Fruit fly (Drosophila melanogaster) whole organism, embryonic: ENCODE data around the gene mbt.

Experiments
- Abd-B ChIP-seq: fragments of 200-800 bp; sonication (Bioruptor generic); optimal IDR thresholded peaks from 2 replicates; lab custom pipeline; 2018; ENCODE audit warnings: missing biosample characterization, mild to moderate bottlenecking, missing genetic modification characterization, moderate library complexity
- Atf3 ChIP-seq: fragments of 200-800 bp; sonication (Bioruptor generic); optimal IDR thresholded peaks from 3 replicates; lab custom pipeline; 2016; ENCODE audit warnings: missing biosample characterization, missing genetic modification characterization
- BEAF-32 ChIP-seq: fragments of 200-800 bp; sonication (Bioruptor generic); optimal IDR thresholded peaks from 3 replicates; lab custom pipeline; 2017; ENCODE audit warnings: missing biosample characterization, missing genetic modification characterization, mild to moderate bottlenecking, moderate library complexity, missing genetic modification reagents
- Bdp1 ChIP-seq: fragments of 200-800 bp; sonication (Bioruptor generic); optimal IDR thresholded peaks from 3 replicates; lab custom pipeline; 2016; ENCODE audit warnings: missing biosample characterization, missing genetic modification characterization
- Bgb ChIP-seq: fragments of 200-800 bp; sonication (Bioruptor generic); IDR thresholded peaks from 2 replicates; pipeline ENCODE4 v1.3.6; 2022; ENCODE audit warnings: missing biosample characterization, missing genetic modification characterization; ENCODE audit not compliant: partially characterized antibody
- CG10209 ChIP-seq: fragments of 200-800 bp; sonication (Bioruptor generic); optimal IDR thresholded peaks from 3 replicates; lab custom pipeline; 2017; ENCODE audit warnings: missing biosample characterization, mild to moderate bottlenecking, missing genetic modification characterization, missing genetic modification reagents
- CG10366 ChIP-seq: fragments of 200-800 bp; sonication (Bioruptor generic); IDR thresholded peaks from 2 replicates; pipeline ENCODE4 v1.3.6; 2022; ENCODE audit warnings: missing biosample characterization, missing genetic modification characterization
- CG10543 ChIP-seq: fragments of 200-800 bp; sonication (Bioruptor generic); optimal IDR thresholded peaks from 3 replicates; lab custom pipeline; 2017; ENCODE audit warnings: missing biosample characterization, mild to moderate bottlenecking, missing genetic modification characterization, moderate library complexity
- CG10654 ChIP-seq: fragments of 200-800 bp; sonication (Bioruptor generic); optimal IDR thresholded peaks from 2 replicates; lab custom pipeline; 2016; ENCODE audit warnings: missing biosample characterization, missing genetic modification characterization
- CG11723 ChIP-seq: fragments of 200-800 bp; sonication (Bioruptor generic); optimal IDR thresholded peaks from 2 replicates; lab custom pipeline; 2017; ENCODE audit warnings: missing biosample characterization, mild to moderate bottlenecking, missing genetic modification characterization
- CG12236 ChIP-seq: fragments of 200-800 bp; sonication (Bioruptor generic); optimal IDR thresholded peaks from 2 replicates; lab custom pipeline; 2016; ENCODE audit warnings: missing biosample characterization, missing genetic modification characterization
- CG12299 ChIP-seq: fragments of 200-800 bp; sonication (Bioruptor generic); optimal IDR thresholded peaks from 2 replicates; lab custom pipeline; 2018; ENCODE audit warnings: missing biosample characterization, mild to moderate bottlenecking, missing genetic modification characterization
- CG13287 ChIP-seq: fragments of 200-800 bp; sonication (Bioruptor generic); IDR thresholded peaks from 2 replicates; pipeline ENCODE4 v1.3.6; 2022; ENCODE audit warnings: missing biosample characterization, missing genetic modification characterization; ENCODE audit not compliant: partially characterized antibody
- CG14860 ChIP-seq: fragments of 200-800 bp; sonication (Bioruptor generic); IDR thresholded peaks from 3 replicates; pipeline ENCODE4 v1.3.6; 2022; ENCODE audit warnings: missing biosample characterization, missing genetic modification characterization; ENCODE audit not compliant: partially characterized antibody
- CG15514 ChIP-seq: fragments of 200-800 bp; sonication (Bioruptor generic); optimal IDR thresholded peaks from 3 replicates; lab custom pipeline; 2017; ENCODE audit warnings: missing biosample characterization, missing genetic modification characterization, mild to moderate bottlenecking, moderate library complexity, missing genetic modification reagents
- CG18476 ChIP-seq: fragments of 200-800 bp; sonication (Bioruptor generic); optimal IDR thresholded peaks from 2 replicates; lab custom pipeline; 2016; ENCODE audit warnings: missing biosample characterization, mild to moderate bottlenecking, missing genetic modification characterization
- CG2116 ChIP-seq: fragments of 200-800 bp; sonication (Bioruptor generic); optimal IDR thresholded peaks from 3 replicates; lab custom pipeline; 2018; ENCODE audit warnings: missing biosample characterization, mild to moderate bottlenecking, missing genetic modification characterization
- CG30431 ChIP-seq: fragments of 200-800 bp; sonication (Bioruptor generic); optimal IDR thresholded peaks from 2 replicates; lab custom pipeline; 2017; ENCODE audit warnings: missing biosample characterization, missing genetic modification characterization
- CG32532 ChIP-seq: fragments of 200-800 bp; sonication (Bioruptor generic); IDR thresholded peaks from 2 replicates; pipeline ENCODE4 v1.3.6; 2022; ENCODE audit warnings: missing biosample characterization, missing genetic modification characterization
- CG33557 ChIP-seq: fragments of 200-800 bp; sonication (Bioruptor generic); optimal IDR thresholded peaks from 2 replicates; lab custom pipeline; 2019; ENCODE audit warnings: missing biosample characterization, mild to moderate bottlenecking, missing genetic modification characterization, moderate library complexity
- CG6683 ChIP-seq: fragments of 200-800 bp; sonication (Bioruptor generic); optimal IDR thresholded peaks from 2 replicates; lab custom pipeline; 2017; ENCODE audit warnings: missing biosample characterization, mild to moderate bottlenecking, missing genetic modification characterization, missing genetic modification reagents
- CG6689 ChIP-seq: fragments of 200-800 bp; sonication (Bioruptor generic); IDR thresholded peaks from 2 replicates; pipeline ENCODE4 v1.3.6; 2022; ENCODE audit warnings: missing biosample characterization, missing genetic modification characterization
- CG9817 ChIP-seq: fragments of 200-800 bp; sonication (Bioruptor generic); optimal IDR thresholded peaks from 2 replicates; lab custom pipeline; 2018; ENCODE audit warnings: missing biosample characterization, mild to moderate bottlenecking, missing genetic modification characterization, moderate library complexity
- CTCF ChIP-seq: fragments of 200-800 bp; sonication (Bioruptor generic); optimal IDR thresholded peaks from 2 replicates; lab custom pipeline; 2017; ENCODE audit warnings: missing biosample characterization, mild to moderate bottlenecking, missing genetic modification characterization, moderate library complexity
- CoRest ChIP-seq: fragments of 200-800 bp; sonication (Bioruptor generic); optimal IDR thresholded peaks from 3 replicates; lab custom pipeline; 2018; ENCODE audit warnings: missing biosample characterization, mild to moderate bottlenecking, missing genetic modification characterization, moderate library complexity
- Fer3 ChIP-seq: fragments of 200-800 bp; sonication (Bioruptor generic); optimal IDR thresholded peaks from 2 replicates; lab custom pipeline; 2018; ENCODE audit warnings: missing biosample characterization, mild to moderate bottlenecking, missing genetic modification characterization, moderate library complexity
- Gug ChIP-seq: fragments of 200-800 bp; sonication (Bioruptor generic); IDR thresholded peaks from 4 replicates; pipeline ENCODE4 v1.3.6; 2022; ENCODE audit warnings: missing biosample characterization, missing genetic modification characterization
- Hey ChIP-seq: fragments of 200-800 bp; sonication (Bioruptor generic); optimal IDR thresholded peaks from 3 replicates; lab custom pipeline; 2018; ENCODE audit warnings: missing biosample characterization, mild to moderate bottlenecking, missing genetic modification characterization
- Hmr ChIP-seq: fragments of 200-800 bp; sonication (Bioruptor generic); optimal IDR thresholded peaks from 3 replicates; lab custom pipeline; 2017; ENCODE audit warnings: mild to moderate bottlenecking, missing biosample characterization, missing genetic modification reagents, missing genetic modification characterization
- NC2β ChIP-seq: fragments of 200-800 bp; sonication (Bioruptor generic); optimal IDR thresholded peaks from 2 replicates; lab custom pipeline; 2016; ENCODE audit warnings: missing biosample characterization, missing genetic modification characterization
- ac ChIP-seq: fragments of 200-800 bp; sonication (Bioruptor generic); optimal IDR thresholded peaks from 3 replicates; lab custom pipeline; 2017; ENCODE audit warnings: missing biosample characterization, mild to moderate bottlenecking, missing genetic modification characterization
- al ChIP-seq: fragments of 200-800 bp; sonication (Bioruptor generic); IDR thresholded peaks from 2 replicates; pipeline ENCODE4 v1.3.6; 2022; ENCODE audit warnings: missing biosample characterization, missing genetic modification characterization
- caup ChIP-seq: fragments of 200-800 bp; sonication (Bioruptor generic); optimal IDR thresholded peaks from 3 replicates; lab custom pipeline; 2017; ENCODE audit warnings: missing biosample characterization, mild to moderate bottlenecking, missing genetic modification characterization, moderate library complexity; ENCODE audit not compliant: severe bottlenecking
- crp ChIP-seq, 2 experiments: fragments of 200-800 bp; sonication (Bioruptor generic); optimal IDR thresholded peaks; 2 replicates in 1 of 2; 3 replicates in 1 of 2; lab custom pipeline; 2017; ENCODE audit warnings: missing biosample characterization in 2 of 2, missing genetic modification characterization in 2 of 2, mild to moderate bottlenecking in 1 of 2, moderate library complexity in 1 of 2
- dimm ChIP-seq: fragments of 200-800 bp; sonication (Bioruptor generic); IDR thresholded peaks from 2 replicates; pipeline ENCODE4 v1.3.6; 2022; ENCODE audit warnings: missing biosample characterization, missing genetic modification characterization
- fu2 ChIP-seq: fragments of 200-800 bp; sonication (Bioruptor generic); optimal IDR thresholded peaks from 2 replicates; lab custom pipeline; 2016; ENCODE audit warnings: missing biosample characterization, missing genetic modification characterization
- jumu ChIP-seq: fragments of 200-800 bp; sonication (Bioruptor generic); optimal IDR thresholded peaks from 3 replicates; lab custom pipeline; 2016; ENCODE audit warnings: missing biosample characterization, missing genetic modification characterization
- klu ChIP-seq: fragments of 200-800 bp; sonication (Bioruptor generic); IDR thresholded peaks from 2 replicates; pipeline ENCODE4 v1.3.6; 2022; ENCODE audit warnings: missing biosample characterization, missing genetic modification characterization
- knrl ChIP-seq: fragments of 200-800 bp; sonication (Bioruptor generic); IDR thresholded peaks from 3 replicates; pipeline ENCODE4 v1.3.6; 2022; ENCODE audit warnings: missing biosample characterization, missing genetic modification characterization; ENCODE audit not compliant: partially characterized antibody
- otp ChIP-seq: fragments of 200-800 bp; sonication (Bioruptor generic); IDR thresholded peaks from 3 replicates; pipeline ENCODE4, ENCODE4 v1.3.6; 2022; ENCODE audit warnings: missing biosample characterization, missing genetic modification characterization
- phol ChIP-seq: fragments of 200-800 bp; sonication (Bioruptor generic); optimal IDR thresholded peaks from 3 replicates; lab custom pipeline; 2018; ENCODE audit warnings: missing biosample characterization, mild to moderate bottlenecking, missing genetic modification characterization, moderate library complexity
- ranshi ChIP-seq: fragments of 200-800 bp; sonication (Bioruptor generic); IDR thresholded peaks from 2 replicates; pipeline ENCODE4 v1.3.6; 2022; ENCODE audit warnings: missing biosample characterization, missing genetic modification characterization
- scrt ChIP-seq: fragments of 200-800 bp; sonication (Bioruptor generic); optimal IDR thresholded peaks from 2 replicates; lab custom pipeline; 2018; ENCODE audit warnings: missing biosample characterization, mild to moderate bottlenecking, missing genetic modification characterization, moderate library complexity
- sisA ChIP-seq: fragments of 200-800 bp; sonication (Bioruptor generic); IDR thresholded peaks from 2 replicates; pipeline ENCODE4 v1.3.6; 2022; ENCODE audit warnings: missing biosample characterization, missing genetic modification characterization
- tna ChIP-seq: fragments of 200-800 bp; sonication (Bioruptor generic); IDR thresholded peaks from 2 replicates; pipeline ENCODE4 v1.3.6; 2022; ENCODE audit warnings: missing biosample characterization, missing genetic modification characterization; ENCODE audit not compliant: partially characterized antibody
- ttk ChIP-seq: fragments of 200-800 bp; sonication (Bioruptor generic); IDR thresholded peaks from 2 replicates; pipeline ENCODE4 v2.1.2; 2022; ENCODE audit warnings: missing biosample characterization, missing genetic modification characterization
- zen2 ChIP-seq: fragments of 200-800 bp; sonication (Bioruptor generic); IDR thresholded peaks from 3 replicates; pipeline ENCODE4 v1.3.6; 2022; ENCODE audit warnings: missing biosample characterization, missing genetic modification characterization; ENCODE audit not compliant: partially characterized antibody

mbt gene

dm6 chrX:16637594-16638485 is 27.4 kb downstream of the mbt start, which contains the start of gene RpS19a (continued):
- TF ChIP-seq dimm (GFP tag; lab: Robert Waterston, UW) = 0 out of 2 replicates have a peak, but pooled peaks have one; percentile 20
- peak; percentile 34 for TF ChIP-seq fu2 (GFP tag; lab: Kevin White, UChicago)
- no peak for TF ChIP-seq al (GFP tag; lab: Robert Waterston, UW)
- peak; percentile 74 for TF ChIP-seq Hey (tag; lab: Kevin White, UChicago)
- peak; percentile 43; the same call in 2 of the 3 replicates for TF ChIP-seq knrl (GFP tag; lab: Robert Waterston, UW)
- peak; percentile 88 for TF ChIP-seq Hmr (GFP tag; lab: Kevin White, UChicago)
- TF ChIP-seq CG15514 = peak; percentile 78
- TF ChIP-seq CTCF (GFP tag; lab: Kevin White, UChicago) = peak; percentile 77
- TF ChIP-seq CG6683 (GFP tag; lab: Kevin White, UChicago) = peak; percentile 56
- peak; percentile 83 for TF ChIP-seq Fer3
- peak; percentile 78 for TF ChIP-seq CG10209
- TF ChIP-seq Bgb (GFP tag; lab: Robert Waterston, UW) = peak; percentile 12
- TF ChIP-seq CG11723 (GFP tag; lab: Kevin White, UChicago) = peak; percentile 68
- peak; percentile 16 for TF ChIP-seq Abd-B (GFP tag; lab: Kevin White, UChicago)
- TF ChIP-seq CG30431 (GFP tag; lab: Kevin White, UChicago) = peak; percentile 62
- peak; percentile 92 for TF ChIP-seq caup (GFP tag; lab: Kevin White, UChicago)
- no peak; the same call in 2 of the 3 replicates for TF ChIP-seq zen2 (GFP tag; lab: Robert Waterston, UW)
- peak; percentile 84 for TF ChIP-seq CG32532 (GFP tag; lab: Robert Waterston, UW)
- TF ChIP-seq Bdp1 (GFP tag; lab: Kevin White, UChicago) = peak; percentile 54
- TF ChIP-seq CG12299 (tag; lab: Kevin White, UChicago) = peak; percentile 63
- TF ChIP-seq NC2β (GFP tag; lab: Kevin White, UChicago) = peak; percentile 87
- TF ChIP-seq CG10654 (GFP tag; lab: Kevin White, UChicago) = peak; percentile 12
- peak; percentile 75 for TF ChIP-seq CG33557
- TF ChIP-seq CG6689 = peak; percentile 59
- TF ChIP-seq CG14860 (GFP tag; lab: Robert Waterston, UW) = 0 out of 3 replicates have a peak, but pooled peaks have one; percentile 34
- TF ChIP-seq CG13287 = no peak
- peak; percentile 82 for TF ChIP-seq BEAF-32 (GFP tag; lab: Kevin White, UChicago)
- peak; percentile 72 for TF ChIP-seq ranshi (GFP tag; lab: Robert Waterston, UW)
- TF ChIP-seq ac (GFP tag; lab: Kevin White, UChicago) = peak; percentile 75
- no peak for TF ChIP-seq sisA (GFP tag; lab: Robert Waterston, UW)
- TF ChIP-seq Gug (GFP tag; lab: Robert Waterston, UW) = peak; percentile 38; the same call in 2 of the 4 replicates
- peak; percentile 91 for TF ChIP-seq CG10543 (GFP tag; lab: Kevin White, UChicago)
- no peak for TF ChIP-seq tna (GFP tag; lab: Robert Waterston, UW)
- TF ChIP-seq CoRest (tag; lab: Kevin White, UChicago) = peak; percentile 57
- peak; percentile 77 for TF ChIP-seq scrt (GFP tag; lab: Kevin White, UChicago)
- peak; percentile 70 for TF ChIP-seq CG2116 (GFP tag; lab: Kevin White, UChicago)
- peak; percentile 92 for TF ChIP-seq otp
- peak in 1 of 2 experiments; percentile 22 for TF ChIP-seq crp (GFP tag; optimal IDR thresholded peaks at IDR 0.05; lab: Kevin White, UChicago)
- TF ChIP-seq Atf3 (GFP tag; lab: Kevin White, UChicago) = no peak
- 0 out of 2 replicates have a peak, but pooled peaks have one; percentile 33 for TF ChIP-seq klu (GFP tag; lab: Robert Waterston, UW)
- TF ChIP-seq CG12236 (GFP tag; lab: Kevin White, UChicago) = peak; percentile 7
- peak; percentile 70 for TF ChIP-seq CG10366
- TF ChIP-seq CG9817 (tag; lab: Kevin White, UChicago) = peak; percentile 67
- no peak for TF ChIP-seq jumu
- peak; percentile 66 for TF ChIP-seq phol
- peak; percentile 62 for TF ChIP-seq ttk (GFP tag; lab: Robert Waterston, UW)
- peak; percentile 14 for TF ChIP-seq CG18476 (GFP tag; lab: Kevin White, UChicago)
